Worm (Caenorhabditis elegans) whole organism, L4 larva: ENCODE results near the gene syx-4.

Source experiments
- D1046.2 ChIP-seq: fragments of 200-800 bp; sonication (Bioruptor generic); IDR thresholded peaks from 2 replicates; pipeline ENCODE4 v1.3.6; 2022; ENCODE audit warnings: missing genetic modification characterization, missing compliant biosample characterization
- F44E2.7 ChIP-seq: fragments of 200-800 bp; sonication (Bioruptor generic); IDR thresholded peaks from 2 replicates; pipeline ENCODE4 v2.1.2; 2022; ENCODE audit warnings: missing genetic modification characterization, missing compliant biosample characterization
- T20F7.1 ChIP-seq: fragments of 200-800 bp; sonication (Bioruptor generic); optimal IDR thresholded peaks from 2 replicates; lab custom pipeline; 2018; ENCODE audit warnings: mild to moderate bottlenecking, missing genetic modification characterization, missing compliant biosample characterization
- T26A8.4 ChIP-seq: fragments of 200-800 bp; sonication (Bioruptor generic); IDR thresholded peaks from 2 replicates; pipeline ENCODE4 v1.3.6; 2022; ENCODE audit warnings: missing genetic modification characterization, missing compliant biosample characterization
- Y5F2A.4 ChIP-seq: fragments of 200-800 bp; sonication (Bioruptor generic); optimal IDR thresholded peaks from 2 replicates; lab custom pipeline; 2018; ENCODE audit warnings: mild to moderate bottlenecking, missing genetic modification characterization, missing compliant biosample characterization
- Y75B8A.6 ChIP-seq: fragments of 200-800 bp; sonication (Bioruptor generic); IDR thresholded peaks from 2 replicates; pipeline ENCODE4 v1.3.6; 2022; ENCODE audit warnings: missing genetic modification reagents, missing genetic modification characterization, missing compliant biosample characterization
- ama-1 ChIP-seq: fragments of 150-350 bp; optimal IDR thresholded peaks from 2 replicates; lab custom pipeline; 2014; ENCODE audit warnings: inconsistent platforms, mixed read lengths
- ceh-28 ChIP-seq: fragments of 150-350 bp; optimal IDR thresholded peaks from 2 replicates; lab custom pipeline; 2014; ENCODE audit warnings: missing biosample characterization, missing genetic modification reagents, missing genetic modification characterization
- ceh-32 ChIP-seq: sonication (generic microtip); optimal IDR thresholded peaks from 2 replicates; lab custom pipeline; 2016; ENCODE audit warnings: mild to moderate bottlenecking, missing genetic modification characterization, missing compliant biosample characterization; ENCODE audit not compliant: poor library complexity
- ceh-62 ChIP-seq: sonication (generic microtip); optimal IDR thresholded peaks from 2 replicates; lab custom pipeline; 2017; ENCODE audit warnings: missing biosample characterization, missing genetic modification characterization
- dmd-6 ChIP-seq: fragments of 200-800 bp; sonication (Bioruptor generic); IDR thresholded peaks from 2 replicates; pipeline ENCODE4 v1.3.6; 2022; ENCODE audit warnings: missing genetic modification reagents, missing genetic modification characterization, missing compliant biosample characterization
- egl-27 ChIP-seq: sonication (generic microtip); optimal IDR thresholded peaks from 3 replicates; lab custom pipeline; 2017; ENCODE audit warnings: missing biosample characterization, missing genetic modification reagents, missing genetic modification characterization
- hif-1 ChIP-seq, 2 experiments: sonication (generic microtip); optimal IDR thresholded peaks; 2 replicates each; lab custom pipeline; 2016 to 2017; ENCODE audit warnings: missing compliant biosample characterization in 2 of 2, missing genetic modification characterization in 2 of 2, missing genetic modification reagents in 2 of 2, missing genotype in 2 of 2, mild to moderate bottlenecking in 1 of 2
- hlh-30 ChIP-seq: sonication (generic microtip); optimal IDR thresholded peaks from 2 replicates; lab custom pipeline; 2017; ENCODE audit warnings: antibody characterized with exemption, mild to moderate bottlenecking, missing genetic modification characterization, missing compliant biosample characterization; ENCODE audit not compliant: insufficient read depth
- lin-39 ChIP-seq: fragments of 150-350 bp; optimal IDR thresholded peaks from 2 replicates; lab custom pipeline; 2014; ENCODE audit warnings: missing biosample characterization, missing genetic modification reagents, missing genetic modification characterization
- lir-3 ChIP-seq: sonication (generic microtip); optimal IDR thresholded peaks from 2 replicates; lab custom pipeline; 2016; ENCODE audit warnings: mild to moderate bottlenecking, missing genetic modification characterization, missing compliant biosample characterization
- mdl-1 ChIP-seq, 2 experiments: fragments of 150-350 bp in 1 of 2; sonication (generic microtip) in 1 of 2; optimal IDR thresholded peaks; 2 replicates each; lab custom pipeline; 2014 to 2017; ENCODE audit warnings: missing biosample characterization in 2 of 2, missing genetic modification characterization in 2 of 2
- nhr-11 ChIP-seq: fragments of 150-350 bp; optimal IDR thresholded peaks from 2 replicates; lab custom pipeline; 2014; ENCODE audit warnings: missing biosample characterization, missing genetic modification characterization
- nhr-25 ChIP-seq: sonication (generic microtip); optimal IDR thresholded peaks from 2 replicates; lab custom pipeline; 2017; ENCODE audit warnings: missing genetic modification characterization, mild to moderate bottlenecking, missing compliant biosample characterization, antibody characterized with exemption, moderate library complexity, borderline replicate concordance; ENCODE audit not compliant: insufficient read depth
- nhr-28 ChIP-seq: fragments of 150-350 bp; optimal IDR thresholded peaks from 2 replicates; lab custom pipeline; 2014; ENCODE audit warnings: missing biosample characterization, missing genetic modification characterization
- nhr-42 ChIP-seq: fragments of 200-800 bp; sonication (Bioruptor generic); IDR thresholded peaks from 2 replicates; pipeline ENCODE4 v1.3.6; 2022; ENCODE audit warnings: missing genetic modification characterization, missing compliant biosample characterization
- rbr-2 ChIP-seq: sonication (generic microtip); optimal IDR thresholded peaks from 2 replicates; lab custom pipeline; 2016; ENCODE audit warnings: missing genotype, missing genetic modification characterization, missing compliant biosample characterization
- sdz-12 ChIP-seq: fragments of 200-800 bp; sonication (Bioruptor generic); optimal IDR thresholded peaks from 2 replicates; lab custom pipeline; 2018; ENCODE audit warnings: mild to moderate bottlenecking, missing genetic modification characterization, missing compliant biosample characterization
- skn-1 ChIP-seq: fragments of 150-350 bp; optimal IDR thresholded peaks from 2 replicates; lab custom pipeline; 2014; ENCODE audit warnings: missing biosample characterization, missing genetic modification characterization
- snpc-1.2 ChIP-seq: fragments of 200-800 bp; sonication (Bioruptor generic); IDR thresholded peaks from 2 replicates; pipeline ENCODE4 v1.3.6; 2022; ENCODE audit warnings: missing genetic modification reagents, missing genetic modification characterization, missing compliant biosample characterization
- spr-1 ChIP-seq: sonication (generic microtip); optimal IDR thresholded peaks from 2 replicates; lab custom pipeline; 2016; ENCODE audit warnings: mild to moderate bottlenecking, missing genetic modification characterization, missing compliant biosample characterization
- unc-130 ChIP-seq: sonication (generic microtip); optimal IDR thresholded peaks from 2 replicates; lab custom pipeline; 2016; ENCODE audit warnings: missing genetic modification reagents, missing genetic modification characterization, missing compliant biosample characterization
- unc-39 ChIP-seq: sonication (generic microtip); optimal IDR thresholded peaks from 2 replicates; lab custom pipeline; 2017; ENCODE audit warnings: missing biosample characterization, missing genetic modification characterization
- unc-62 ChIP-seq, 3 experiments: fragments of 150-350 bp in 1 of 3; sonication (generic microtip); optimal IDR thresholded peaks in 2 of 3; peaks in 1 of 3; 1 replicate in 1 of 3; 2 replicates in 2 of 3; lab custom pipeline; 2014 to 2017; ENCODE audit warnings: missing biosample characterization in 3 of 3, missing genetic modification characterization in 3 of 3, missing genetic modification reagents in 3 of 3, missing genotype in 1 of 3
- zag-1 ChIP-seq: fragments of 150-350 bp; optimal IDR thresholded peaks from 2 replicates; lab custom pipeline; 2014; ENCODE audit warnings: missing biosample characterization, missing genetic modification characterization
- zip-2 ChIP-seq: fragments of 150-350 bp; optimal IDR thresholded peaks from 2 replicates; lab custom pipeline; 2014; ENCODE audit warnings: missing biosample characterization, missing genetic modification characterization
- ztf-11 ChIP-seq: fragments of 150-350 bp; optimal IDR thresholded peaks from 2 replicates; lab custom pipeline; 2014; ENCODE audit warnings: missing biosample characterization, missing genetic modification characterization

Gene syx-4

DNA sequence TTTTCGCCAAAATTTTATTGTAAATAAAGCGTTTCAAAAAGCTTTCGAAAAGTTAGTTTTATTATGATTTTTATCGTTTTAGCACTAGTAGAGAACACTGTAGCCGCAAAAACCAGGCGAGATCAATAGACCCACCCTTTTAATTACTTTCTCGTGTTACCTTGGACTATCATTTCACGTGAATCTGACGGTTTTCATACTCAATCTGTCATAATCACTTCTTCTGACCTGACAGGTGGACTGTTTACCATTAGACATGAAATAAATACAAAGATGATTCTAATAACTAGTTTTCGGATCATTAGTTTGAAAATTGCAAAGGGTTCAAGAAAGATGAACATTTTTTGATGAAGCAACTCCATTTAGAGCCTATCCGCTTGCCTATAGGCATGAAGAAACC is 6.0 kb downstream of the syx-4 start (continued):
- no peak for TF ChIP-seq unc-130
- peak in 1 of 2 experiments; percentile 84 for TF ChIP-seq mdl-1 (tag; optimal IDR thresholded peaks at IDR 0.05; lab: Kevin White, UChicago)
- TF ChIP-seq ztf-11 (tag; lab: Kevin White, UChicago), result no peak
- no peak for TF ChIP-seq lin-39 (tag; lab: Kevin White, UChicago)
- no peak for TF ChIP-seq zip-2 (tag; lab: Kevin White, UChicago)
- peak in 1 of 2 experiments; percentile 100 for TF ChIP-seq unc-62 (GFP tag; optimal IDR thresholded peaks at IDR 0.05 in 1 of 2; lab: Kevin White, UChicago)
- no peak for TF ChIP-seq unc-62 (tag; optimal IDR thresholded peaks at IDR 0.05; lab: Kevin White, UChicago)
- no peak for TF ChIP-seq zag-1
- no peak for TF ChIP-seq egl-27 (tag; lab: Kevin White, UChicago)
- 0 out of 2 replicates have a peak, but pooled peaks have one; percentile 9 for TF ChIP-seq dmd-6 (GFP tag; lab: Robert Waterston, UW)

DNA sequence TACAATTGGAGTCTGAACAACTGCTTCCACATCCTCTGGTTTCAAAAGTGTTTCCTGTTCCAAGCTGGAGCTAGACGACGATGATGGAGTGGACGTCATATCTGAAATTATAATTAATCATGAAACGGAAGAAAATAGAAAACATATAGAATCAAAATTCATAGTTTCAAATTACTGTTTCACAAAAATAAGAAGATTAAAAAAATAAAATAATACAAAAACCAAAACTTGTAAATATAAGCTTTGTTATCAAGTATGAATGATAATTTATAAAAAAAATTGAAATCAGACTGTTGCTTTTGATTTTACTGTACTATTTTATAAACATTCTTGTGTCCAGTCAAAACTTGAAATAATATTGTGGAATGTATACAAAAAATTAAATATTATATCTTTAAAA is 6.6 kb downstream of the syx-4 start, which contains the start of gene str-176:
Gene str-176 (minus strand): TSS at position 101 of the 400 bp plus-strand sequence.
- TF ChIP-seq ceh-28 (tag; lab: Kevin White, UChicago) (no peak), rbr-2 (no peak), T20F7.1 (GFP tag; lab: Kevin White, UChicago) (no peak), Y5F2A.4 (GFP tag; lab: Kevin White, UChicago) (no peak), ama-1 (lab: Kevin White, UChicago) (no peak), lir-3 (tag; lab: Kevin White, UChicago) (no peak), nhr-25 (tag; lab: Kevin White, UChicago) (no peak), nhr-11 (tag; lab: Kevin White, UChicago) (no peak), egl-27 (tag; lab: Kevin White, UChicago) (no peak), nhr-42 (GFP tag; lab: Robert Waterston, UW) (no peak), D1046.2 (GFP tag; lab: Robert Waterston, UW) (no peak), ceh-62 (tag; lab: Kevin White, UChicago) (no peak)
- TF ChIP-seq, all 104 proteins: peak for 0

- TF ChIP-seq F44E2.7 (GFP tag; lab: Robert Waterston, UW), result no peak
- TF ChIP-seq ceh-32 (tag; lab: Kevin White, UChicago), result no peak
- no peak for TF ChIP-seq T26A8.4
- peak; percentile 19; the same call in 1 of the 2 replicates for TF ChIP-seq dmd-6 (GFP tag; lab: Robert Waterston, UW)
- no peak for TF ChIP-seq Y75B8A.6 (GFP tag; lab: Robert Waterston, UW)
- TF ChIP-seq spr-1 (tag; lab: Kevin White, UChicago), result no peak
- no peak for TF ChIP-seq hif-1 (tag; optimal IDR thresholded peaks at IDR 0.05; lab: Kevin White, UChicago)
- TF ChIP-seq hlh-30 (tag; lab: Kevin White, UChicago), result peak; percentile 22
- TF ChIP-seq unc-39 (tag; lab: Kevin White, UChicago), result no peak
- no peak for TF ChIP-seq sdz-12 (GFP tag; lab: Kevin White, UChicago)
- TF ChIP-seq nhr-28 (tag; lab: Kevin White, UChicago), result peak; percentile 40
- peak in 1 of 2 experiments; percentile 63 for TF ChIP-seq mdl-1 (tag; optimal IDR thresholded peaks at IDR 0.05; lab: Kevin White, UChicago)
- no peak for TF ChIP-seq skn-1 (tag; lab: Kevin White, UChicago)
- no peak for TF ChIP-seq ama-1 (lab: Kevin White, UChicago)
These were observed 7.1 kb downstream of the syx-4 start for ce11 chrIV:8464187-8464586.

- 0 out of 2 replicates have a peak, but pooled peaks have one; percentile 27 for TF ChIP-seq snpc-1.2 (GFP tag; lab: Robert Waterston, UW)
These were observed 10.3 kb downstream of the syx-4 start for ce11 chrIV:8467343-8467742.
